Fruit fly (Drosophila melanogaster): ENCODE data around the gene Ip259.

Ip259 gene

DNA sequence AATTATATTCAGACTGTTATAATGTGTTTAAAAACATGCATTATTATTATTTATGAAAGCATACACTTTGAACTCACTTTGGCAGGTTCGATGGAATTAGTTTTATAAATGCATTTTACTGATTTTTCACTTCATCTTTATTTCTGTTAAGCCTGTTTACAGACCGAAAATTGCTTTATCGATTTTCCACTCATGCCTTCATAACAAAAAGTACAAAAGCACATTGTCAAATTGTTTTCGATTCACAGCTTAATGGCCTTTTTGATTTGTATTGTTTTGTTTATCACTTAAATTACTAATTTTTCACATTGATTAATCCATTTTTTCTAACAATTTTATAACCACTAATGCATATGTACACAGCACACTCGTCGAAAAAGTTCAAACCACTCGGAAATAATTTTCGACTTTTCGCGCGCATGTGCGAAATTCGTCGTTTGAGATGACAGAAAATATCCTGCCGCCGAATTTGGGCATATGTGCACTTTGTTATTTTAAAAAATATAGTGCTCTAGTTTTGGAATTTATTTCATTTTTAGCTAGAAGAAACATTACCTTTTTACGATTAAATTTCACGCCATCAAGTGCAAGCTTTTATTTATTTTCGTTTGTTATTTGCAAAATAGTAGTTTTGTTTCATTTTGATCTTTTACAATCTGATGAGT, 34.4 kb upstream of the Ip259 start, which contains the start of gene rho-5 (continued):
- peak; percentile 7 for TF ChIP-seq MESR4 (GFP tag; optimal IDR thresholded peaks at IDR 0.05)
- no peak for TF ChIP-seq CG8359 (GFP tag; optimal IDR thresholded peaks at IDR 0.05; ENCODE audit: borderline replicate concordance)
- no peak for TF ChIP-seq E2f1 (GFP tag; IDR thresholded peaks at IDR 0.05)
- TF ChIP-seq NFAT (GFP tag; IDR thresholded peaks at IDR 0.05): no peak
- TF ChIP-seq Optix (GFP tag; IDR thresholded peaks at IDR 0.05): no peak
- no peak for TF ChIP-seq zf30C (GFP tag; optimal IDR thresholded peaks at IDR 0.05)
- TF ChIP-seq onecut (GFP tag; IDR thresholded peaks at IDR 0.05): peak; percentile 93
- peak; percentile 5 for TF ChIP-seq mam (GFP tag; optimal IDR thresholded peaks at IDR 0.05)
- TF ChIP-seq CG8388 (GFP tag; optimal IDR thresholded peaks at IDR 0.05): no peak
- no peak for TF ChIP-seq CG13287 (GFP tag; IDR thresholded peaks at IDR 0.05; ENCODE audit: partially characterized antibody)
- TF ChIP-seq croc (GFP tag; conservative IDR thresholded peaks at IDR 0.05): no peak
- no peak for TF ChIP-seq lbe (GFP tag; optimal IDR thresholded peaks at IDR 0.05)
- no peak for TF ChIP-seq CG13296 (GFP tag; optimal IDR thresholded peaks at IDR 0.05)
- no peak for TF ChIP-seq hbn (GFP tag; IDR thresholded peaks at IDR 0.05; ENCODE audit: partially characterized antibody)
- no peak for TF ChIP-seq zen2 (GFP tag; IDR thresholded peaks at IDR 0.05; ENCODE audit: partially characterized antibody)
- no peak for TF ChIP-seq CG1602 (GFP tag; optimal IDR thresholded peaks at IDR 0.05)
- TF ChIP-seq lilli (GFP tag; optimal IDR thresholded peaks at IDR 0.05): peak; percentile 15
- no peak for TF ChIP-seq CG14667 (GFP tag; IDR thresholded peaks at IDR 0.05)
- no peak for TF ChIP-seq p53 (GFP tag; optimal IDR thresholded peaks at IDR 0.05)
- no peak for TF ChIP-seq unc-4 (GFP tag; IDR thresholded peaks at IDR 0.05; ENCODE audit: partially characterized antibody)
- TF ChIP-seq Sox102F (GFP tag; optimal IDR thresholded peaks at IDR 0.05): no peak
- peak; percentile 6 for TF ChIP-seq pzg (GFP tag; optimal IDR thresholded peaks at IDR 0.05)
- peak; percentile 6 for TF ChIP-seq gro (GFP tag; optimal IDR thresholded peaks at IDR 0.05)
- no peak for TF ChIP-seq CG4707 (GFP tag; optimal IDR thresholded peaks at IDR 0.05)
- TF ChIP-seq sens (GFP tag): peak; percentile 53
- no peak for TF ChIP-seq CG15601 (tag; optimal IDR thresholded peaks at IDR 0.05)
- no peak for TF ChIP-seq Fer2 (tag; optimal IDR thresholded peaks at IDR 0.05)
- TF ChIP-seq ewg (GFP tag; optimal IDR thresholded peaks at IDR 0.05): peak; percentile 97
- peak; percentile 65 for TF ChIP-seq D19B (GFP tag; optimal IDR thresholded peaks at IDR 0.05)
- peak; percentile 13 for TF ChIP-seq CG30020 (tag; optimal IDR thresholded peaks at IDR 0.05)
- TF ChIP-seq Poxn (GFP tag; IDR thresholded peaks at IDR 0.05): no peak
- peak; percentile 8 for TF ChIP-seq BEAF-32 (GFP tag; optimal IDR thresholded peaks at IDR 0.05)
- no peak for TF ChIP-seq CG16863 (GFP tag; optimal IDR thresholded peaks at IDR 0.05)
- TF ChIP-seq Doc2 (GFP tag; IDR thresholded peaks at IDR 0.05): no peak
- no peak for TF ChIP-seq so (GFP tag; IDR thresholded peaks at IDR 0.05)
- no peak for TF ChIP-seq CG18262 (tag; optimal IDR thresholded peaks at IDR 0.05)
- TF ChIP-seq Max (GFP tag; optimal IDR thresholded peaks at IDR 0.05): no peak
- no peak for TF ChIP-seq CG17612 (GFP tag; IDR thresholded peaks at IDR 0.05)
- TF ChIP-seq CG2120 (GFP tag; optimal IDR thresholded peaks at IDR 0.05): peak; percentile 50
- no peak for TF ChIP-seq CG5180 (GFP tag; optimal IDR thresholded peaks at IDR 0.05)
- TF ChIP-seq Hmr (GFP tag; optimal IDR thresholded peaks at IDR 0.05): no peak
- no peak for TF ChIP-seq CG17359 (tag; optimal IDR thresholded peaks at IDR 0.05)
- no peak for TF ChIP-seq zfh2 (GFP tag; optimal IDR thresholded peaks at IDR 0.05)
- TF ChIP-seq NfI (GFP tag; optimal IDR thresholded peaks at IDR 0.05): no peak
- peak; percentile 34; the same call in 1 of the 2 replicates for TF ChIP-seq slbo (GFP tag; IDR thresholded peaks at IDR 0.05)
- no peak for TF ChIP-seq CG6272 (GFP tag; IDR thresholded peaks at IDR 0.05)
- no peak for TF ChIP-seq tio (GFP tag; optimal IDR thresholded peaks at IDR 0.05)
- no peak for TF ChIP-seq Bdp1 (GFP tag; optimal IDR thresholded peaks at IDR 0.05)
- 0 out of 2 replicates have a peak, but pooled peaks have one; percentile 28 for TF ChIP-seq CG17328 (GFP tag; IDR thresholded peaks at IDR 0.05)
- TF ChIP-seq fd64A (GFP tag; optimal IDR thresholded peaks at IDR 0.05): no peak
